Worm (Caenorhabditis elegans): Measurements from ENCODE around the gene F56D6.23.

F56D6.23 gene

DNA sequence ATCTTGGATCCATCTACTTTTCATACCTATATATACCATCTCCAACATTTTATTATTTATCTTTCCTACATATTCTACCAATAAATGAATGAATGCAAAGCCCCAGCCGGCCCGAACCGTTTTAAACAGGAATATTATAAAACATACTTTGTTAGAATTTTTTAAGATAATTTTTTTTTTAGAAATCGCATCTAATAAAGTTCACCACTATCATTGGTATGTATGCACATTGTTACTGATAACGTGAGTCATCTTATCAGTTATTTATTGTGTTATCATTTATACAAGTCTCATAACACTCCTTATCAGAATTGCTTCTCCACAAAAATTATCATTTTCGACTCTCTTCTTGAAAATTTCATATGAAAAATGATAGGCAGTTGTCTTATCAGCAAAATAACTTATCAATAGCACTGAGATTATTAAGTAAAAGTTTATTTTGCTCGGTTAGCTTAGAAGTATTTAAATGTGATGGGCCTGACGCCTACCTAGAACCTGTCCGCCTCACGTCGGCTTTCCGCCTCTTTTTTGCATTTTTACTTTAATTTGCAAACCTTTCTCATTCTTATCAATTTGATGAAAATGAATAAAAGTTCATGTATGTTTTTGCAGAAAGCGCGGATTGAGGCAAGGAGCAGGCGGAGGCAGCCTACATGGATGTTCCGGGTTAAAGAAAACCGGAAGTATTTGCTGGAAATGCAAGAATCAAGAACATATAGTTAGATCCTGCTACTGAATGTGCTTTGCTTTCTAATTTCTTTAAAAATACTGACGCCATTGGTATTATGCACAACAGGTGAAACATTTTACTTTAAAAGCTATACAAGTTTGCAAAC, 18.3 kb upstream of the F56D6.23 start, which contains the start of gene srz-62 (continued):
- peak; percentile 13 for TF ChIP-seq mxl-3 (GFP tag; optimal IDR thresholded peaks at IDR 0.05)
- TF ChIP-seq Y105C5A.15 (GFP tag; IDR thresholded peaks at IDR 0.05), result no peak
- TF ChIP-seq ces-1 (GFP tag; optimal IDR thresholded peaks at IDR 0.05), result no peak
- no peak for TF ChIP-seq ZK337.2 (GFP tag; IDR thresholded peaks at IDR 0.05)
- TF ChIP-seq nhr-28 (tag; optimal IDR thresholded peaks at IDR 0.05), result peak; percentile 97
- TF ChIP-seq unc-130 (GFP tag; optimal IDR thresholded peaks at IDR 0.05), result no peak
- peak; percentile 99 for TF ChIP-seq dmd-6 (GFP tag; IDR thresholded peaks at IDR 0.05)
- TF ChIP-seq skn-1 (tag; optimal IDR thresholded peaks at IDR 0.05), result no peak
- TF ChIP-seq hlh-11 (tag; optimal IDR thresholded peaks at IDR 0.05), result peak; percentile 86
- TF ChIP-seq F10B5.3 (tag; optimal IDR thresholded peaks at IDR 0.05), result no peak
- no peak for TF ChIP-seq nhr-237 (tag; optimal IDR thresholded peaks at IDR 0.05)
- TF ChIP-seq lir-3 (tag; optimal IDR thresholded peaks at IDR 0.05), result no peak
- TF ChIP-seq nhr-25 (tag; optimal IDR thresholded peaks at IDR 0.05; ENCODE audit: borderline replicate concordance, insufficient read depth), result no peak
- no peak for TF ChIP-seq tag-97 (GFP tag; IDR thresholded peaks at IDR 0.05)
- TF ChIP-seq lin-29 (GFP tag; IDR thresholded peaks at IDR 0.05), result no peak
- no peak for TF ChIP-seq nhr-42 (GFP tag; IDR thresholded peaks at IDR 0.05)
- no peak for TF ChIP-seq ceh-62 (tag; optimal IDR thresholded peaks at IDR 0.05)
- no peak for TF ChIP-seq daf-8 (GFP tag; IDR thresholded peaks at IDR 0.05)
- no peak for TF ChIP-seq dmd-9 (GFP tag; IDR thresholded peaks at IDR 0.05)
- TF ChIP-seq duxl-1 (tag; optimal IDR thresholded peaks at IDR 0.05; ENCODE audit: poor library complexity), result peak; percentile 47
- TF ChIP-seq madf-5 (GFP tag; IDR thresholded peaks at IDR 0.05), result no peak
- peak in 1 of 2 experiments; percentile 76 for TF ChIP-seq daf-16 (GFP tag; optimal IDR thresholded peaks at IDR 0.05)
- peak; percentile 97 for TF ChIP-seq daf-16 (tag; optimal IDR thresholded peaks at IDR 0.05)
- TF ChIP-seq nhr-102 (tag; optimal IDR thresholded peaks at IDR 0.05), result no peak
- TF ChIP-seq pqm-1 (tag; optimal IDR thresholded peaks at IDR 0.05), result peak; percentile 100
- TF ChIP-seq snpc-1.2 (GFP tag; IDR thresholded peaks at IDR 0.05), result no peak
- TF ChIP-seq nhr-111 (GFP tag; optimal IDR thresholded peaks at IDR 0.05), result no peak
- TF ChIP-seq zfp-3 (GFP tag; conservative IDR thresholded peaks at IDR 0.05), result 0 out of 2 replicates have a peak, but pooled peaks have one; percentile 26
- TF ChIP-seq nhr-41 (GFP tag; IDR thresholded peaks at IDR 0.05), result no peak
- TF ChIP-seq nhr-10 (tag; optimal IDR thresholded peaks at IDR 0.05), result no peak
- peak; percentile 97 for TF ChIP-seq lin-1 (GFP tag; IDR thresholded peaks at IDR 0.05)
- no peak for TF ChIP-seq mes-2 (tag; optimal IDR thresholded peaks at IDR 0.05; ENCODE audit: poor library complexity, severe bottlenecking)
- peak; percentile 87 for TF ChIP-seq fos-1 (tag; optimal IDR thresholded peaks at IDR 0.05)
- peak; percentile 71 for TF ChIP-seq aha-1 (tag)
- TF ChIP-seq pha-4 (GFP tag; IDR thresholded peaks at IDR 0.05), result no peak
- TF ChIP-seq pha-4 (tag; optimal IDR thresholded peaks at IDR 0.05), result peak; percentile 16
- TF ChIP-seq Y75B8A.6 (GFP tag; IDR thresholded peaks at IDR 0.05), result no peak
- TF ChIP-seq unc-62 (GFP tag; optimal IDR thresholded peaks at IDR 0.05 in 1 of 2), result peak in 1 of 2 experiments; percentile 63
- TF ChIP-seq unc-62 (tag; optimal IDR thresholded peaks at IDR 0.05), result no peak
- no peak for TF ChIP-seq spr-3 (GFP tag; optimal IDR thresholded peaks at IDR 0.05)
- peak; percentile 66; the same call in 1 of the 2 replicates for TF ChIP-seq ceh-20 (GFP tag; IDR thresholded peaks at IDR 0.05)
- TF ChIP-seq nhr-77 (tag; optimal IDR thresholded peaks at IDR 0.05), result peak; percentile 99
- peak; percentile 80 for TF ChIP-seq jun-1 (tag; optimal IDR thresholded peaks at IDR 0.05)
- TF ChIP-seq php-3 (GFP tag; IDR thresholded peaks at IDR 0.05), result peak; percentile 98
- no peak for TF ChIP-seq zag-1 (tag; optimal IDR thresholded peaks at IDR 0.05)
- TF ChIP-seq lin-38 (GFP tag; IDR thresholded peaks at IDR 0.05), result no peak
- no peak for TF ChIP-seq zip-2 (tag; optimal IDR thresholded peaks at IDR 0.05)
- TF ChIP-seq zip-11 (GFP tag; IDR thresholded peaks at IDR 0.05), result no peak
- TF ChIP-seq tra-1 (GFP tag; IDR thresholded peaks at IDR 0.05), result peak; percentile 95
- TF ChIP-seq ztf-7 (tag; optimal IDR thresholded peaks at IDR 0.05), result no peak
- TF ChIP-seq hlh-30 (tag; optimal IDR thresholded peaks at IDR 0.05; ENCODE audit: insufficient read depth), result no peak

Measured in whole organism, L4 larva.